Fruit fly (Drosophila melanogaster) whole organism: ENCODE results near the gene Rpp14b.

ENCODE experiments used
- CG8478 ChIP-seq: fragments of >200 bp; optimal IDR thresholded peaks from 2 replicates; lab custom pipeline; 2018; ENCODE audit warnings: inconsistent platforms
- Dll ChIP-seq: fragments of >200 bp; optimal IDR thresholded peaks from 2 replicates; lab custom pipeline; 2017
- EcR ChIP-seq, 2 experiments: fragments of >200 bp; optimal IDR thresholded peaks; 2 replicates each; lab custom pipeline; 2017; ENCODE audit warnings: missing biosample characterization in 2 of 2, missing genetic modification characterization in 2 of 2, missing genetic modification reagents in 2 of 2

DNA sequence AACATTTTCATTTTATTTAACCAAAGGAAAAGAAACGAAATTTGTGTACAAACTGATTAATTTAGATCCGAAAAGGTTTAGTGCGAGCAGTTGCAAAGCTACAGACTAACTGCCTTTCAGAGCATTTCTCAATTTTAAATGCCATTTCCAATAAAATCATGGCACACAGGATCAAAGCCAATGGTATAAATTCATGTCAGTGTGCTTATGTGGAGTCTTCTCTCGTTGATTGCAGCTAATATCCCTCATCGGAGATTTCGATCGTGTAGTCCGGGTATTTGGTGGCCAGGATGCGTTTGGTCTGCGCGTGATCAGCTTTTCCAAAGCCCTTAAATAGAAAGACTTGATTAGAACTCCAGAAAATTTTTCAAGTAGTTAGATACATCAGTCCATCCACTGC is 17.1 kb upstream of the Rpp14b start, which contains the start of gene janB:
- TF ChIP-seq CG8478 (lab: Kevin White, UChicago) (no peak), EcR (GFP tag; optimal IDR thresholded peaks at IDR 0.05; lab: Kevin White, UChicago) (no peak), Dll (lab: Kevin White, UChicago) (no peak)
